Worm (Caenorhabditis elegans) whole organism, L4 larva: ENCODE data around the gene Y75B8A.32.

Source experiments
- F26F4.8 ChIP-seq: fragments of 200-800 bp; sonication (Bioruptor generic); conservative IDR thresholded peaks from 2 replicates; pipeline ENCODE4 v1.3.6; 2022; ENCODE audit warnings: missing genetic modification characterization, missing compliant biosample characterization
- F44E2.7 ChIP-seq: fragments of 200-800 bp; sonication (Bioruptor generic); IDR thresholded peaks from 2 replicates; pipeline ENCODE4 v2.1.2; 2022; ENCODE audit warnings: missing genetic modification characterization, missing compliant biosample characterization
- Y105C5A.15 ChIP-seq: fragments of 200-800 bp; sonication (Bioruptor generic); IDR thresholded peaks from 2 replicates; pipeline ENCODE4 v1.3.6; 2022; ENCODE audit warnings: missing genetic modification characterization, missing compliant biosample characterization
- Y48G9A.11 ChIP-seq: fragments of 200-800 bp; sonication (Bioruptor generic); IDR thresholded peaks from 2 replicates; pipeline ENCODE4 v1.3.6; 2022; ENCODE audit warnings: missing genetic modification reagents, missing genetic modification characterization, missing compliant biosample characterization
- Y5F2A.4 ChIP-seq: fragments of 200-800 bp; sonication (Bioruptor generic); optimal IDR thresholded peaks from 2 replicates; lab custom pipeline; 2018; ENCODE audit warnings: mild to moderate bottlenecking, missing genetic modification characterization, missing compliant biosample characterization
- Y75B8A.6 ChIP-seq: fragments of 200-800 bp; sonication (Bioruptor generic); IDR thresholded peaks from 2 replicates; pipeline ENCODE4 v1.3.6; 2022; ENCODE audit warnings: missing genetic modification reagents, missing genetic modification characterization, missing compliant biosample characterization
- ZK337.2 ChIP-seq: fragments of 200-800 bp; sonication (Bioruptor generic); IDR thresholded peaks from 2 replicates; pipeline ENCODE4 v1.3.6; 2022; ENCODE audit warnings: missing genetic modification reagents, missing genetic modification characterization, missing compliant biosample characterization
- ZK546.5 ChIP-seq, 2 experiments: sonication (generic microtip); optimal IDR thresholded peaks; 2 replicates each; lab custom pipeline; 2017; ENCODE audit warnings: missing biosample characterization in 2 of 2, missing genetic modification characterization in 2 of 2
- aha-1 ChIP-seq: fragments of 150-350 bp; peaks from one replicate; lab custom pipeline; 2014; ENCODE audit warnings: missing biosample characterization, missing genetic modification characterization
- aly-2 ChIP-seq: sonication (generic microtip); optimal IDR thresholded peaks from 2 replicates; lab custom pipeline; 2018; ENCODE audit warnings: missing biosample characterization, missing genetic modification characterization
- ceh-20 ChIP-seq: fragments of 200-800 bp; sonication (Bioruptor generic); IDR thresholded peaks from 2 replicates; pipeline ENCODE4 v1.3.6; 2022; ENCODE audit warnings: missing genetic modification reagents, missing genetic modification characterization, missing compliant biosample characterization
- ceh-82 ChIP-seq: sonication (generic microtip); optimal IDR thresholded peaks from 2 replicates; lab custom pipeline; 2017; ENCODE audit warnings: missing biosample characterization, missing genetic modification characterization
- daf-16 ChIP-seq, 3 experiments: sonication (generic microtip); optimal IDR thresholded peaks; 2 replicates each; lab custom pipeline; 2016 to 2017; ENCODE audit warnings: missing genetic modification characterization in 3 of 3, missing genetic modification reagents in 3 of 3, mild to moderate bottlenecking in 2 of 3, missing compliant biosample characterization in 2 of 3, missing biosample characterization in 1 of 3, moderate library complexity in 1 of 3
- daf-8 ChIP-seq: fragments of 200-800 bp; sonication (Bioruptor generic); IDR thresholded peaks from 2 replicates; pipeline ENCODE4 v1.3.6; 2022; ENCODE audit warnings: missing genetic modification characterization, missing compliant biosample characterization
- dmd-6 ChIP-seq: fragments of 200-800 bp; sonication (Bioruptor generic); IDR thresholded peaks from 2 replicates; pipeline ENCODE4 v1.3.6; 2022; ENCODE audit warnings: missing genetic modification reagents, missing genetic modification characterization, missing compliant biosample characterization
- dmd-9 ChIP-seq: fragments of 200-800 bp; sonication (Bioruptor generic); IDR thresholded peaks from 2 replicates; pipeline ENCODE4 v1.3.6; 2022; ENCODE audit warnings: missing genetic modification reagents, missing genetic modification characterization, missing compliant biosample characterization
- dpl-1 ChIP-seq: fragments of 150-350 bp; optimal IDR thresholded peaks from 2 replicates; lab custom pipeline; 2014; ENCODE audit warnings: missing biosample characterization, missing genetic modification reagents, missing genetic modification characterization
- fkh-10 ChIP-seq: fragments of 150-350 bp; optimal IDR thresholded peaks from 2 replicates; lab custom pipeline; 2014; ENCODE audit warnings: missing biosample characterization, missing genetic modification reagents, missing genetic modification characterization
- gei-8 ChIP-seq: fragments of 200-800 bp; sonication (Bioruptor generic); optimal IDR thresholded peaks from 2 replicates; lab custom pipeline; 2018; ENCODE audit warnings: mild to moderate bottlenecking, missing genetic modification characterization, missing compliant biosample characterization
- hif-1 ChIP-seq, 2 experiments: sonication (generic microtip); optimal IDR thresholded peaks; 2 replicates each; lab custom pipeline; 2016 to 2017; ENCODE audit warnings: missing compliant biosample characterization in 2 of 2, missing genetic modification characterization in 2 of 2, missing genetic modification reagents in 2 of 2, missing genotype in 2 of 2, mild to moderate bottlenecking in 1 of 2
- hlh-11 ChIP-seq: fragments of 200-800 bp; sonication (Bioruptor generic); optimal IDR thresholded peaks from 2 replicates; lab custom pipeline; 2018; ENCODE audit warnings: mild to moderate bottlenecking, missing genetic modification characterization, missing compliant biosample characterization
- hlh-30 ChIP-seq: sonication (generic microtip); optimal IDR thresholded peaks from 2 replicates; lab custom pipeline; 2017; ENCODE audit warnings: antibody characterized with exemption, mild to moderate bottlenecking, missing genetic modification characterization, missing compliant biosample characterization; ENCODE audit not compliant: insufficient read depth
- hmg-1.1 ChIP-seq: fragments of 200-800 bp; sonication (Bioruptor generic); IDR thresholded peaks from 2 replicates; pipeline ENCODE4 v1.3.6; 2022; ENCODE audit warnings: missing genetic modification reagents, missing genetic modification characterization, missing compliant biosample characterization
- lin-1 ChIP-seq: fragments of 200-800 bp; sonication (Bioruptor generic); IDR thresholded peaks from 2 replicates; pipeline ENCODE4 v1.3.6; 2022; ENCODE audit warnings: missing genetic modification reagents, missing genetic modification characterization, missing compliant biosample characterization
- lin-13 ChIP-seq: fragments of 150-350 bp; optimal IDR thresholded peaks from 2 replicates; lab custom pipeline; 2014; ENCODE audit warnings: missing biosample characterization, missing genetic modification reagents, missing genetic modification characterization
- lin-15B ChIP-seq: fragments of 150-350 bp; sonication (generic microtip); optimal IDR thresholded peaks from 3 replicates; lab custom pipeline; 2014; ENCODE audit warnings: missing biosample characterization, missing genetic modification characterization
- lin-39 ChIP-seq: fragments of 150-350 bp; optimal IDR thresholded peaks from 2 replicates; lab custom pipeline; 2014; ENCODE audit warnings: missing biosample characterization, missing genetic modification reagents, missing genetic modification characterization
- mdl-1 ChIP-seq, 2 experiments: fragments of 150-350 bp in 1 of 2; sonication (generic microtip) in 1 of 2; optimal IDR thresholded peaks; 2 replicates each; lab custom pipeline; 2014 to 2017; ENCODE audit warnings: missing biosample characterization in 2 of 2, missing genetic modification characterization in 2 of 2
- mes-2 ChIP-seq: sonication (generic microtip); optimal IDR thresholded peaks from 2 replicates; lab custom pipeline; 2016; ENCODE audit warnings: missing genotype, mild to moderate bottlenecking, missing genetic modification characterization, missing compliant biosample characterization; ENCODE audit not compliant: poor library complexity, severe bottlenecking
- mxl-3 ChIP-seq: fragments of 200-800 bp; sonication (Bioruptor generic); optimal IDR thresholded peaks from 2 replicates; lab custom pipeline; 2018; ENCODE audit warnings: mild to moderate bottlenecking, missing genetic modification characterization, missing compliant biosample characterization
- nhr-102 ChIP-seq: sonication (generic microtip); optimal IDR thresholded peaks from 2 replicates; lab custom pipeline; 2016; ENCODE audit warnings: mild to moderate bottlenecking, missing genetic modification characterization, moderate library complexity, missing compliant biosample characterization
- nhr-237 ChIP-seq: sonication (generic microtip); optimal IDR thresholded peaks from 2 replicates; lab custom pipeline; 2017; ENCODE audit warnings: missing biosample characterization, missing genetic modification characterization
- nhr-25 ChIP-seq: sonication (generic microtip); optimal IDR thresholded peaks from 2 replicates; lab custom pipeline; 2017; ENCODE audit warnings: missing genetic modification characterization, mild to moderate bottlenecking, missing compliant biosample characterization, antibody characterized with exemption, moderate library complexity, borderline replicate concordance; ENCODE audit not compliant: insufficient read depth
- nhr-28 ChIP-seq: fragments of 150-350 bp; optimal IDR thresholded peaks from 2 replicates; lab custom pipeline; 2014; ENCODE audit warnings: missing biosample characterization, missing genetic modification characterization
- nhr-41 ChIP-seq: fragments of 200-800 bp; sonication (Bioruptor generic); IDR thresholded peaks from 2 replicates; pipeline ENCODE4 v1.3.6; 2022; ENCODE audit warnings: missing genetic modification reagents, missing genetic modification characterization, missing compliant biosample characterization
- nhr-48 ChIP-seq: sonication (generic microtip); optimal IDR thresholded peaks from 2 replicates; lab custom pipeline; 2016; ENCODE audit warnings: mild to moderate bottlenecking, missing genetic modification characterization, missing compliant biosample characterization
- nhr-6 ChIP-seq: fragments of 150-350 bp; optimal IDR thresholded peaks from 2 replicates; lab custom pipeline; 2014; ENCODE audit warnings: missing biosample characterization, missing genetic modification characterization
- pha-4 ChIP-seq, 2 experiments: fragments of 150-350 bp in 1 of 2; fragments of 200-800 bp in 1 of 2; sonication (Bioruptor generic) in 1 of 2; IDR thresholded peaks in 1 of 2; optimal IDR thresholded peaks in 1 of 2; 2 replicates each; pipeline versions ENCODE4 v1.3.6 to Lab custom; 2014 to 2022; ENCODE audit warnings: missing genetic modification characterization in 2 of 2, missing genetic modification reagents in 2 of 2, missing biosample characterization in 1 of 2, missing compliant biosample characterization in 1 of 2
- php-3 ChIP-seq: fragments of 200-800 bp; sonication (Bioruptor generic); IDR thresholded peaks from 2 replicates; pipeline ENCODE4 v1.3.6; 2022; ENCODE audit warnings: missing genetic modification reagents, missing genetic modification characterization, missing compliant biosample characterization
- pqm-1 ChIP-seq: sonication (generic microtip); optimal IDR thresholded peaks from 2 replicates; lab custom pipeline; 2017; ENCODE audit warnings: missing biosample characterization, missing genetic modification characterization
- sdz-12 ChIP-seq: fragments of 200-800 bp; sonication (Bioruptor generic); optimal IDR thresholded peaks from 2 replicates; lab custom pipeline; 2018; ENCODE audit warnings: mild to moderate bottlenecking, missing genetic modification characterization, missing compliant biosample characterization
- set-16 ChIP-seq: fragments of 200-800 bp; sonication (Bioruptor generic); IDR thresholded peaks from 2 replicates; pipeline ENCODE4 v1.3.6; 2022; ENCODE audit warnings: missing genetic modification reagents, missing genetic modification characterization, missing compliant biosample characterization
- snpc-1.2 ChIP-seq: fragments of 200-800 bp; sonication (Bioruptor generic); IDR thresholded peaks from 2 replicates; pipeline ENCODE4 v1.3.6; 2022; ENCODE audit warnings: missing genetic modification reagents, missing genetic modification characterization, missing compliant biosample characterization
- tag-97 ChIP-seq: fragments of 200-800 bp; sonication (Bioruptor generic); IDR thresholded peaks from 2 replicates; pipeline ENCODE4 v1.3.6; 2022; ENCODE audit warnings: missing genetic modification characterization, missing compliant biosample characterization
- tra-1 ChIP-seq: fragments of 200-800 bp; sonication (Bioruptor generic); IDR thresholded peaks from 2 replicates; pipeline ENCODE4 v1.3.6; 2022; ENCODE audit warnings: missing genetic modification reagents, missing genetic modification characterization, missing compliant biosample characterization
- unc-130 ChIP-seq: sonication (generic microtip); optimal IDR thresholded peaks from 2 replicates; lab custom pipeline; 2016; ENCODE audit warnings: missing genetic modification reagents, missing genetic modification characterization, missing compliant biosample characterization
- vab-7 ChIP-seq: fragments of 200-800 bp; sonication (Bioruptor generic); IDR thresholded peaks from 2 replicates; pipeline ENCODE4 v1.3.6; 2022; ENCODE audit warnings: missing genetic modification reagents, missing genetic modification characterization, missing compliant biosample characterization
- zfp-3 ChIP-seq: fragments of 200-800 bp; sonication (Bioruptor generic); conservative IDR thresholded peaks from 2 replicates; pipeline ENCODE4 v1.3.6; 2022; ENCODE audit warnings: missing genetic modification reagents, missing genetic modification characterization, missing compliant biosample characterization
- zip-2 ChIP-seq: fragments of 150-350 bp; optimal IDR thresholded peaks from 2 replicates; lab custom pipeline; 2014; ENCODE audit warnings: missing biosample characterization, missing genetic modification characterization
- ztf-7 ChIP-seq: fragments of 150-350 bp; optimal IDR thresholded peaks from 2 replicates; lab custom pipeline; 2014; ENCODE audit warnings: missing biosample characterization, missing genetic modification characterization

Gene Y75B8A.32

DNA sequence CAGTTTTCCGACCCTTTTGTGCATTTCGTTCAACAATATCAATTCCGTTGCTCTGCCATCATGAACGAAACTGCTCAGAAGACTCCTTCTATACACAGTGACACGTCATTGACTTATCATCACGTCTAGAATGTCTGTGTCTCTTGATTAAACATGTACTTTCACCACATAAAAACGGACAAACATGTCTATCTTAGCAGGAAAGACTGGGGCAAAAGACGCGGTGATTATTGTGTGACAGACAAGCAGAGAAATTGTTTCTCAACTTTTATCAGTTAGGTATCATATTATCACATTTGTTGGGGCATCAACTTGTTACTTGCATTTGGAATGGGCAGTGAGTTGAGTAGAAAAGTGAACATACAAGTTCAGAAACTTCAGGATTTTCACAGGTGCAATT, 33.1 kb downstream of the Y75B8A.32 start:
- TF ChIP-seq set-16 (GFP tag; lab: Robert Waterston, UW) = no peak
- TF ChIP-seq Y48G9A.11 (GFP tag; lab: Robert Waterston, UW) = no peak
- TF ChIP-seq sdz-12 (GFP tag; lab: Kevin White, UChicago) = no peak
- 0 out of 2 replicates have a peak, but pooled peaks have one; percentile 23 for TF ChIP-seq pha-4 (GFP tag; IDR thresholded peaks at IDR 0.05; lab: Robert Waterston, UW)
- TF ChIP-seq pha-4 (tag; optimal IDR thresholded peaks at IDR 0.05; lab: Kevin White, UChicago) = no peak
- peak; percentile 40 for TF ChIP-seq mxl-3 (GFP tag; lab: Kevin White, UChicago)
- TF ChIP-seq nhr-25 = no peak
- no peak for TF ChIP-seq lin-13 (GFP tag; lab: Kevin White, UChicago)
- TF ChIP-seq zfp-3 = no peak
- TF ChIP-seq hlh-11 (tag; lab: Kevin White, UChicago) = peak; percentile 89
- no peak for TF ChIP-seq dmd-9 (GFP tag; lab: Robert Waterston, UW)
- no peak for TF ChIP-seq snpc-1.2 (GFP tag; lab: Robert Waterston, UW)
- TF ChIP-seq vab-7 (GFP tag; lab: Robert Waterston, UW) = no peak
- TF ChIP-seq ztf-7 (tag; lab: Kevin White, UChicago) = peak; percentile 47
- TF ChIP-seq lin-15B = no peak
- TF ChIP-seq mes-2 = peak; percentile 45
- no peak for TF ChIP-seq fkh-10 (GFP tag; lab: Kevin White, UChicago)
- TF ChIP-seq F44E2.7 (GFP tag; lab: Robert Waterston, UW) = no peak
- TF ChIP-seq hif-1 (tag; optimal IDR thresholded peaks at IDR 0.05; lab: Kevin White, UChicago) = no peak
- no peak for TF ChIP-seq hmg-1.1 (GFP tag; lab: Robert Waterston, UW)
- peak; percentile 81 for TF ChIP-seq lin-1 (GFP tag; lab: Robert Waterston, UW)
- no peak for TF ChIP-seq ZK337.2 (GFP tag; lab: Robert Waterston, UW)
- TF ChIP-seq nhr-102 (tag; lab: Kevin White, UChicago) = peak; percentile 45
- peak; percentile 83 for TF ChIP-seq php-3 (GFP tag; lab: Robert Waterston, UW)
- TF ChIP-seq daf-16 (GFP tag; optimal IDR thresholded peaks at IDR 0.05; lab: Kevin White, UChicago) = peak in 1 of 2 experiments; percentile 30
- peak; percentile 98 for TF ChIP-seq daf-16 (tag; optimal IDR thresholded peaks at IDR 0.05; lab: Kevin White, UChicago)
- TF ChIP-seq aly-2 (tag; lab: Kevin White, UChicago) = no peak
- TF ChIP-seq aha-1 (tag; lab: Kevin White, UChicago) = peak; percentile 87
- peak; percentile 85 for TF ChIP-seq dmd-6 (GFP tag; lab: Robert Waterston, UW)
- TF ChIP-seq pqm-1 (tag; lab: Kevin White, UChicago) = peak; percentile 81
- TF ChIP-seq nhr-41 (GFP tag; lab: Robert Waterston, UW) = no peak
- TF ChIP-seq gei-8 = peak; percentile 25
- peak; percentile 32 for TF ChIP-seq dpl-1 (GFP tag; lab: Kevin White, UChicago)
- TF ChIP-seq tra-1 (GFP tag; lab: Robert Waterston, UW) = 0 out of 2 replicates have a peak, but pooled peaks have one; percentile 31
- peak; percentile 78 for TF ChIP-seq nhr-28
- TF ChIP-seq lin-39 (tag; lab: Kevin White, UChicago) = no peak
- no peak for TF ChIP-seq Y75B8A.6 (GFP tag; lab: Robert Waterston, UW)
- no peak for TF ChIP-seq ceh-20 (GFP tag; lab: Robert Waterston, UW)
- TF ChIP-seq nhr-6 (tag; lab: Kevin White, UChicago) = peak; percentile 58
- no peak for TF ChIP-seq daf-8
- TF ChIP-seq F26F4.8 (GFP tag; lab: Robert Waterston, UW) = no peak
- no peak for TF ChIP-seq ZK546.5 (tag; optimal IDR thresholded peaks at IDR 0.05; lab: Kevin White, UChicago)
- TF ChIP-seq mdl-1 (tag; optimal IDR thresholded peaks at IDR 0.05; lab: Kevin White, UChicago) = no peak
- no peak for TF ChIP-seq unc-130 (GFP tag; lab: Kevin White, UChicago)
- no peak for TF ChIP-seq Y5F2A.4
- TF ChIP-seq tag-97 (GFP tag; lab: Robert Waterston, UW) = no peak
- no peak for TF ChIP-seq Y105C5A.15 (GFP tag; lab: Robert Waterston, UW)
- peak; percentile 61 for TF ChIP-seq hlh-30 (tag; lab: Kevin White, UChicago)
- no peak for TF ChIP-seq nhr-237
- no peak for TF ChIP-seq zip-2 (tag; lab: Kevin White, UChicago)
- peak; percentile 42 for TF ChIP-seq nhr-48 (tag; lab: Kevin White, UChicago)
- TF ChIP-seq ceh-82 (tag; lab: Kevin White, UChicago) = no peak
